Fruit fly (Drosophila melanogaster) whole organism, adult: ENCODE results near the gene intr.

ENCODE experiments used
- CG11617 ChIP-seq: fragments of 200-800 bp; sonication (Bioruptor generic); optimal IDR thresholded peaks from 2 replicates; lab custom pipeline; 2017; ENCODE audit warnings: mild to moderate bottlenecking, missing biosample characterization, missing genetic modification reagents, missing genetic modification characterization
- CG12768 ChIP-seq: fragments of 200-800 bp; sonication (Bioruptor generic); optimal IDR thresholded peaks from 2 replicates; lab custom pipeline; 2017; ENCODE audit warnings: missing biosample characterization, missing genetic modification characterization, mild to moderate bottlenecking, moderate library complexity, missing genetic modification reagents
- CG1620 ChIP-seq: fragments of 200-800 bp; sonication (Bioruptor generic); optimal IDR thresholded peaks from 2 replicates; lab custom pipeline; 2016; ENCODE audit warnings: missing biosample characterization, missing genetic modification characterization
- CG5204 ChIP-seq: fragments of 200-800 bp; sonication (Bioruptor generic); optimal IDR thresholded peaks from 2 replicates; lab custom pipeline; 2016; ENCODE audit warnings: missing biosample characterization, missing genetic modification characterization
- CG7045 ChIP-seq: fragments of 200-800 bp; sonication (Bioruptor generic); optimal IDR thresholded peaks from 2 replicates; lab custom pipeline; 2017; ENCODE audit warnings: missing biosample characterization, mild to moderate bottlenecking, missing genetic modification characterization
- Clk ChIP-seq: fragments of 200-800 bp; sonication (Bioruptor generic); optimal IDR thresholded peaks from 2 replicates; lab custom pipeline; 2017; ENCODE audit warnings: missing biosample characterization, missing genetic modification characterization
- Mnt ChIP-seq: fragments of 200-800 bp; sonication (Bioruptor generic); optimal IDR thresholded peaks from 2 replicates; lab custom pipeline; 2016; ENCODE audit warnings: missing biosample characterization, mild to moderate bottlenecking, missing genetic modification characterization
- cnc ChIP-seq, 2 experiments: fragments of >200 bp; optimal IDR thresholded peaks; 2 replicates each; lab custom pipeline; 2017
- kay ChIP-seq: fragments of 200-800 bp; sonication (Bioruptor generic); peaks from one replicate; lab custom pipeline; 2016; ENCODE audit warnings: missing biosample characterization, missing genetic modification characterization, borderline replicate concordance
- pad ChIP-seq: fragments of 200-800 bp; sonication (Bioruptor generic); optimal IDR thresholded peaks from 3 replicates; lab custom pipeline; 2017; ENCODE audit warnings: missing biosample characterization, missing genetic modification characterization, mild to moderate bottlenecking, moderate library complexity, missing genetic modification reagents

dm6 chr3R:28840620-28841019 lies 50.3 kb downstream of the intr start:
- TF ChIP-seq CG7045 (GFP tag; lab: Kevin White, UChicago) (no peak), cnc (optimal IDR thresholded peaks at IDR 0.05; lab: Kevin White, UChicago) (no peak), CG5204 (no peak), CG12768 (no peak), kay (GFP tag; lab: Kevin White, UChicago) (no peak), Mnt (no peak), CG11617 (no peak), pad (GFP tag; lab: Kevin White, UChicago) (no peak), Clk (GFP tag; lab: Kevin White, UChicago) (no peak), CG1620 (no peak)
